Worm (Caenorhabditis elegans): ENCODE data around the gene srb-19.

Gene srb-19

ce11 chrV:7520077-7520476 is at the start of gene srb-19:
Gene srb-19, minus strand, starts transcription at chrV:7520177.
- TF ChIP-seq egl-27 (tag; optimal IDR thresholded peaks at IDR 0.05) = no peak
- no peak for TF ChIP-seq lin-15B (tag; optimal IDR thresholded peaks at IDR 0.05)
- no peak for TF ChIP-seq tbx-2 (tag; optimal IDR thresholded peaks at IDR 0.05)
- TF ChIP-seq fkh-2 (tag; optimal IDR thresholded peaks at IDR 0.05) = no peak
- TF ChIP-seq ceh-28 (tag; optimal IDR thresholded peaks at IDR 0.05) = no peak
- no peak for TF ChIP-seq nhr-25 (tag; optimal IDR thresholded peaks at IDR 0.05)
- TF ChIP-seq hmg-11 (tag; optimal IDR thresholded peaks at IDR 0.05) = no peak
- no peak for TF ChIP-seq zag-1 (tag; optimal IDR thresholded peaks at IDR 0.05)
- TF ChIP-seq egl-5 (tag; optimal IDR thresholded peaks at IDR 0.05) = no peak
- no peak for TF ChIP-seq nhr-237 (tag; optimal IDR thresholded peaks at IDR 0.05)
- no peak for TF ChIP-seq elt-1 (tag; optimal IDR thresholded peaks at IDR 0.05)
- TF ChIP-seq ceh-9 (tag; optimal IDR thresholded peaks at IDR 0.05) = no peak
- TF ChIP-seq ztf-11 (tag; optimal IDR thresholded peaks at IDR 0.05) = no peak
- no peak for TF ChIP-seq pha-4 (tag; optimal IDR thresholded peaks at IDR 0.05)

- TF ChIP-seq nhr-237 (tag; optimal IDR thresholded peaks at IDR 0.05) (no peak), aly-2 (tag; optimal IDR thresholded peaks at IDR 0.05) (no peak), nhr-23 (tag; optimal IDR thresholded peaks at IDR 0.05) (no peak), lin-15B (tag; optimal IDR thresholded peaks at IDR 0.05) (no peak), nhr-76 (tag; optimal IDR thresholded peaks at IDR 0.05) (no peak), ZK546.5 (tag; optimal IDR thresholded peaks at IDR 0.05) (no peak), ama-1 (optimal IDR thresholded peaks at IDR 0.05) (no peak), R02D3.7 (tag; optimal IDR thresholded peaks at IDR 0.05) (no peak), nhr-25 (tag; optimal IDR thresholded peaks at IDR 0.05) (no peak), pha-4 (tag; optimal IDR thresholded peaks at IDR 0.05) (no peak), nhr-11 (tag; optimal IDR thresholded peaks at IDR 0.05) (no peak), ceh-82 (tag; optimal IDR thresholded peaks at IDR 0.05) (no peak)
Observed at ce11 chrV:7562947-7563346, 43.0 kb upstream of the srb-19 start, which contains the start of gene F19F10.1. Gene F19F10.1, plus strand, starts transcription at chrV:7563247.

ce11 chrV:7558693-7559092 is 38.7 kb upstream of the srb-19 start, which contains the start of gene ets-7:
Gene ets-7, minus strand, starts transcription at chrV:7558793.
- TF ChIP-seq nhr-25 (tag; optimal IDR thresholded peaks at IDR 0.05) (no peak), nfya-1 (tag; optimal IDR thresholded peaks at IDR 0.05; ENCODE audit: insufficient read depth) (no peak), nhr-76 (tag; optimal IDR thresholded peaks at IDR 0.05) (no peak), nhr-43 (tag; optimal IDR thresholded peaks at IDR 0.05; ENCODE audit: poor library complexity, severe bottlenecking) (no peak), ztf-11 (tag; optimal IDR thresholded peaks at IDR 0.05) (no peak), daf-12 (tag; optimal IDR thresholded peaks at IDR 0.05) (no peak)

- TF ChIP-seq lsy-12 (tag; optimal IDR thresholded peaks at IDR 0.05) (no peak), nhr-43 (tag; optimal IDR thresholded peaks at IDR 0.05; ENCODE audit: poor library complexity, severe bottlenecking) (no peak), nhr-76 (tag; optimal IDR thresholded peaks at IDR 0.05) (no peak), ceh-28 (tag; optimal IDR thresholded peaks at IDR 0.05) (no peak), lin-39 (tag; optimal IDR thresholded peaks at IDR 0.05) (no peak)
Observed at ce11 chrV:7555875-7556274, 35.9 kb upstream of the srb-19 start.

ce11 chrV:7553873-7554362 is 33.9 kb upstream of the srb-19 start, which contains the start of gene ttr-10:
Gene ttr-10, minus strand, starts transcription at chrV:7553923.
- TF ChIP-seq zag-1 (tag; optimal IDR thresholded peaks at IDR 0.05) (no peak), fkh-2 (tag; optimal IDR thresholded peaks at IDR 0.05) (no peak), lsy-12 (tag; optimal IDR thresholded peaks at IDR 0.05) (no peak), ceh-28 (tag; optimal IDR thresholded peaks at IDR 0.05) (no peak), egl-5 (tag; optimal IDR thresholded peaks at IDR 0.05) (no peak), nhr-237 (tag; optimal IDR thresholded peaks at IDR 0.05) (no peak), nfya-1 (tag; optimal IDR thresholded peaks at IDR 0.05; ENCODE audit: insufficient read depth) (no peak), sea-2 (GFP tag; optimal IDR thresholded peaks at IDR 0.05) (no peak), unc-62 (GFP tag; optimal IDR thresholded peaks at IDR 0.05) (no peak), lin-15B (tag; optimal IDR thresholded peaks at IDR 0.05) (no peak), lin-39 (tag; optimal IDR thresholded peaks at IDR 0.05) (no peak), nhr-25 (tag; optimal IDR thresholded peaks at IDR 0.05) (no peak), pqm-1 (tag; optimal IDR thresholded peaks at IDR 0.05) (no peak), pha-4 (tag; optimal IDR thresholded peaks at IDR 0.05) (no peak), fos-1 (tag; optimal IDR thresholded peaks at IDR 0.05) (no peak)

ce11 chrV:7551821-7552220 is 31.8 kb upstream of the srb-19 start, which contains the start of gene F19F10.3:
Gene F19F10.3, plus strand, starts transcription at chrV:7552121.
- TF ChIP-seq snpc-4 (tag; optimal IDR thresholded peaks at IDR 0.05) (no peak), ztf-11 (tag; optimal IDR thresholded peaks at IDR 0.05) (no peak), nhr-25 (tag; optimal IDR thresholded peaks at IDR 0.05) (no peak), skn-1 (tag; optimal IDR thresholded peaks at IDR 0.05) (no peak), egl-5 (tag; optimal IDR thresholded peaks at IDR 0.05) (no peak), elt-3 (tag; optimal IDR thresholded peaks at IDR 0.05) (no peak), ZK546.5 (tag; optimal IDR thresholded peaks at IDR 0.05) (no peak), fkh-10 (GFP tag; optimal IDR thresholded peaks at IDR 0.05) (no peak), unc-39 (tag; optimal IDR thresholded peaks at IDR 0.05) (no peak), eor-1 (tag; optimal IDR thresholded peaks at IDR 0.05) (no peak), aly-2 (tag; optimal IDR thresholded peaks at IDR 0.05) (no peak)
